Worm (Caenorhabditis elegans) whole organism, L3 larva: ENCODE measurements around the gene E02C12.12.

Source experiments
- aly-2 ChIP-seq: fragments of 150-350 bp; optimal IDR thresholded peaks from 2 replicates; lab custom pipeline; 2014; ENCODE audit warnings: missing biosample characterization, missing genetic modification characterization
- fos-1 ChIP-seq: fragments of 150-350 bp; optimal IDR thresholded peaks from 2 replicates; lab custom pipeline; 2014; ENCODE audit warnings: missing biosample characterization, missing genetic modification characterization
- lin-39 ChIP-seq: fragments of 150-350 bp; optimal IDR thresholded peaks from 2 replicates; lab custom pipeline; 2018; ENCODE audit warnings: missing biosample characterization, missing genetic modification reagents, missing genetic modification characterization
- nhr-12 ChIP-seq: fragments of 150-350 bp; optimal IDR thresholded peaks from 2 replicates; lab custom pipeline; 2014; ENCODE audit warnings: missing biosample characterization, missing genetic modification characterization
- sea-2 ChIP-seq: fragments of 150-350 bp; sonication (generic microtip); optimal IDR thresholded peaks from 4 replicates; lab custom pipeline; 2014; ENCODE audit warnings: missing biosample characterization, missing genetic modification reagents, missing genetic modification characterization
- snpc-4 ChIP-seq: fragments of 150-350 bp; optimal IDR thresholded peaks from 2 replicates; lab custom pipeline; 2014; ENCODE audit warnings: missing biosample characterization, missing genetic modification characterization

DNA sequence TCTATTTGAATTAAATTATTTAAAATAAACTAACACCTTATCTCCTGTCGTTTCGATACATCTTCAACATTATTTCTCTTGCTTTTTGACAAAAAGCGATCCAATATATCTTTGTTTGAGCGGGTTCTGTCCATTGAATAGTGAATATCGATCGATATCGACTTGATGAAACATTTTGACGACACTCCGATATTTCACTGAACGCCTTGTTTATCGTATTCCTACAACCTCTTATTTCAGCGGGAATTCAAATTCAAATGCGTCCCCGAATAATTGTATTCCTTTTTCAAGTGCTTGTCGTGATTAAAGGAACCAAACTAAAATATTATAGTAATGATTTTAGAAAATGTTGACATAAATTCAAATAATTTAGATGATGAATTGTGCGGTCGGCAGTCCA, 35.3 kb downstream of the E02C12.12 start, which contains the start of the genes K07B1.7 and try-5:
- no peak for TF ChIP-seq fos-1 (tag; lab: Kevin White, UChicago)
- no peak for TF ChIP-seq snpc-4 (tag; lab: Kevin White, UChicago)
- no peak for TF ChIP-seq nhr-12
- no peak for TF ChIP-seq aly-2 (tag; lab: Kevin White, UChicago)
- no peak for TF ChIP-seq sea-2 (GFP tag; lab: Kevin White, UChicago)
- peak; percentile 12 for TF ChIP-seq lin-39
